In genomic region chrV:14414964-14415564, ce11 we compare ENCODE assay signal across 2 worm cellular contexts.
TF ChIP-seq lines count a peak whose summit lies in the region.

nxf-1 (minus strand) TSS chrV:14415014.
C15H11.11 (plus strand) TSS chrV:14415499.

TF ChIP-seq in whole organism, L1 larva, 84 proteins besides CTCF, POLR2A, EP300 and RAD21 (continued from another document):
- TF ChIP-seq efl-1 (optimal IDR thresholded peaks at IDR 0.05; lab: Kevin White, UChicago): peak; percentile 69 to 77
- peak; percentile 75 to 97 for TF ChIP-seq efl-1 (GFP tag; optimal IDR thresholded peaks at IDR 0.05 in 1 of 2; lab: Kevin White, UChicago)
- no peak for TF ChIP-seq hlh-4 (tag; optimal IDR thresholded peaks at IDR 0.05; lab: Kevin White, UChicago)
- peak; percentile 11 for TF ChIP-seq skn-1 (tag; optimal IDR thresholded peaks at IDR 0.05; lab: Kevin White, UChicago)
- TF ChIP-seq nhr-11 (tag; optimal IDR thresholded peaks at IDR 0.05; lab: Kevin White, UChicago): peak; percentile 22
- peak; percentile 21 for TF ChIP-seq lin-15B (tag; optimal IDR thresholded peaks at IDR 0.05; lab: Kevin White, UChicago)
- TF ChIP-seq elt-3 (tag; optimal IDR thresholded peaks at IDR 0.05; lab: Kevin White, UChicago): peak in 2 of 6 experiments; percentile 32 to 51
- no peak for TF ChIP-seq ets-5 (GFP tag; IDR thresholded peaks at IDR 0.05; lab: Robert Waterston, UW)
- TF ChIP-seq snu-23 (GFP tag; optimal IDR thresholded peaks at IDR 0.05; lab: Kevin White, UChicago): peak; percentile 85
- no peak for TF ChIP-seq zag-1 (tag; optimal IDR thresholded peaks at IDR 0.05; lab: Kevin White, UChicago)
- peak; percentile 64 for TF ChIP-seq lin-13 (GFP tag; optimal IDR thresholded peaks at IDR 0.05; lab: Kevin White, UChicago)
- TF ChIP-seq lin-14 (GFP tag; optimal IDR thresholded peaks at IDR 0.05; lab: Kevin White, UChicago): peak; percentile 80
- TF ChIP-seq mef-2 (tag; optimal IDR thresholded peaks at IDR 0.05; lab: Kevin White, UChicago): no peak
- no peak for TF ChIP-seq ceh-90 (tag; optimal IDR thresholded peaks at IDR 0.05; lab: Kevin White, UChicago)
- no peak for TF ChIP-seq aly-2 (tag; optimal IDR thresholded peaks at IDR 0.05; lab: Kevin White, UChicago)
- TF ChIP-seq lir-3 (tag; optimal IDR thresholded peaks at IDR 0.05; lab: Kevin White, UChicago; ENCODE audit: poor library complexity): peak; percentile 14
- peak; percentile 37; the same call in 1 of the 2 replicates for TF ChIP-seq isw-1 (GFP tag; IDR thresholded peaks at IDR 0.05; lab: Robert Waterston, UW)
- TF ChIP-seq efl-3 (GFP tag; optimal IDR thresholded peaks at IDR 0.05; lab: Kevin White, UChicago): no peak
- TF ChIP-seq unc-30 (tag; optimal IDR thresholded peaks at IDR 0.05; lab: Kevin White, UChicago): no peak
- peak; percentile 1 for TF ChIP-seq sox-4 (tag; optimal IDR thresholded peaks at IDR 0.05; lab: Kevin White, UChicago)
- peak; percentile 57 for TF ChIP-seq lin-39 (tag; optimal IDR thresholded peaks at IDR 0.05; lab: Kevin White, UChicago)

TF ChIP-seq in whole organism, L4 larva, 104 proteins besides CTCF, POLR2A, EP300 and RAD21 (continued from another document):
- no peak for TF ChIP-seq ceh-82 (tag; optimal IDR thresholded peaks at IDR 0.05; lab: Kevin White, UChicago)
- TF ChIP-seq nhr-25 (tag; optimal IDR thresholded peaks at IDR 0.05; lab: Kevin White, UChicago; ENCODE audit: borderline replicate concordance, insufficient read depth): no peak
- no peak for TF ChIP-seq lim-7 (GFP tag; IDR thresholded peaks at IDR 0.05; lab: Robert Waterston, UW)
- TF ChIP-seq nhr-102 (tag; optimal IDR thresholded peaks at IDR 0.05; lab: Kevin White, UChicago): peak; percentile 72
- TF ChIP-seq ceh-20 (GFP tag; IDR thresholded peaks at IDR 0.05; lab: Robert Waterston, UW): 0 out of 2 replicates have a peak, but pooled peaks have one; percentile 28
- TF ChIP-seq arid-1 (GFP tag; conservative IDR thresholded peaks at IDR 0.05; lab: Robert Waterston, UW): peak; percentile 58; the same call in 1 of the 2 replicates
- no peak for TF ChIP-seq Y48G9A.11 (GFP tag; IDR thresholded peaks at IDR 0.05; lab: Robert Waterston, UW)
- TF ChIP-seq daf-8 (GFP tag; IDR thresholded peaks at IDR 0.05; lab: Robert Waterston, UW): no peak
- TF ChIP-seq nhr-77 (tag; optimal IDR thresholded peaks at IDR 0.05; lab: Kevin White, UChicago): peak; percentile 76
- TF ChIP-seq aha-1 (tag; lab: Kevin White, UChicago): no peak
- TF ChIP-seq php-3 (GFP tag; IDR thresholded peaks at IDR 0.05; lab: Robert Waterston, UW): peak; percentile 75; the same call in 1 of the 2 replicates
- TF ChIP-seq vab-7 (GFP tag; IDR thresholded peaks at IDR 0.05; lab: Robert Waterston, UW): no peak
- no peak for TF ChIP-seq Y5F2A.4 (GFP tag; optimal IDR thresholded peaks at IDR 0.05; lab: Kevin White, UChicago)
